Worm (Caenorhabditis elegans) whole organism, L4 larva: ENCODE measurements around the gene T04C10.3.
A peak's percentile ranks its signal among the peaks of the same experiment; 100 is the strongest.

Experiments used
- F26F4.8 ChIP-seq: fragments of 200-800 bp; sonication (Bioruptor generic); conservative IDR thresholded peaks from 2 replicates; pipeline ENCODE4 v1.3.6; 2022; ENCODE audit warnings: missing genetic modification characterization, missing compliant biosample characterization
- R02D3.7 ChIP-seq: fragments of 150-350 bp; sonication (generic microtip); optimal IDR thresholded peaks from 3 replicates; lab custom pipeline; 2014; ENCODE audit warnings: missing biosample characterization, missing genetic modification characterization
- T20F7.1 ChIP-seq: fragments of 200-800 bp; sonication (Bioruptor generic); optimal IDR thresholded peaks from 2 replicates; lab custom pipeline; 2018; ENCODE audit warnings: mild to moderate bottlenecking, missing genetic modification characterization, missing compliant biosample characterization
- Y48G9A.11 ChIP-seq: fragments of 200-800 bp; sonication (Bioruptor generic); IDR thresholded peaks from 2 replicates; pipeline ENCODE4 v1.3.6; 2022; ENCODE audit warnings: missing genetic modification reagents, missing genetic modification characterization, missing compliant biosample characterization
- Y5F2A.4 ChIP-seq: fragments of 200-800 bp; sonication (Bioruptor generic); optimal IDR thresholded peaks from 2 replicates; lab custom pipeline; 2018; ENCODE audit warnings: mild to moderate bottlenecking, missing genetic modification characterization, missing compliant biosample characterization
- Y75B8A.6 ChIP-seq: fragments of 200-800 bp; sonication (Bioruptor generic); IDR thresholded peaks from 2 replicates; pipeline ENCODE4 v1.3.6; 2022; ENCODE audit warnings: missing genetic modification reagents, missing genetic modification characterization, missing compliant biosample characterization
- ZK337.2 ChIP-seq: fragments of 200-800 bp; sonication (Bioruptor generic); IDR thresholded peaks from 2 replicates; pipeline ENCODE4 v1.3.6; 2022; ENCODE audit warnings: missing genetic modification reagents, missing genetic modification characterization, missing compliant biosample characterization
- ZK546.5 ChIP-seq, 2 experiments: sonication (generic microtip); optimal IDR thresholded peaks; 2 replicates each; lab custom pipeline; 2017; ENCODE audit warnings: missing biosample characterization in 2 of 2, missing genetic modification characterization in 2 of 2
- aha-1 ChIP-seq: fragments of 150-350 bp; peaks from one replicate; lab custom pipeline; 2014; ENCODE audit warnings: missing biosample characterization, missing genetic modification characterization
- attf-4 ChIP-seq: sonication (generic microtip); optimal IDR thresholded peaks from 3 replicates; lab custom pipeline; 2017; ENCODE audit warnings: missing biosample characterization, missing genetic modification characterization
- ceh-20 ChIP-seq: fragments of 200-800 bp; sonication (Bioruptor generic); IDR thresholded peaks from 2 replicates; pipeline ENCODE4 v1.3.6; 2022; ENCODE audit warnings: missing genetic modification reagents, missing genetic modification characterization, missing compliant biosample characterization
- ceh-28 ChIP-seq: fragments of 150-350 bp; optimal IDR thresholded peaks from 2 replicates; lab custom pipeline; 2014; ENCODE audit warnings: missing biosample characterization, missing genetic modification reagents, missing genetic modification characterization
- ceh-32 ChIP-seq: sonication (generic microtip); optimal IDR thresholded peaks from 2 replicates; lab custom pipeline; 2016; ENCODE audit warnings: mild to moderate bottlenecking, missing genetic modification characterization, missing compliant biosample characterization; ENCODE audit not compliant: poor library complexity
- ceh-44 ChIP-seq: fragments of 200-800 bp; sonication (Bioruptor generic); IDR thresholded peaks from 2 replicates; pipeline ENCODE4 v1.3.6; 2022; ENCODE audit warnings: missing genetic modification reagents, missing genetic modification characterization, missing compliant biosample characterization
- ceh-82 ChIP-seq: sonication (generic microtip); optimal IDR thresholded peaks from 2 replicates; lab custom pipeline; 2017; ENCODE audit warnings: missing biosample characterization, missing genetic modification characterization
- cey-2 ChIP-seq: sonication (generic microtip); optimal IDR thresholded peaks from 3 replicates; lab custom pipeline; 2017; ENCODE audit warnings: missing genetic modification characterization, mild to moderate bottlenecking, missing compliant biosample characterization, antibody characterized with exemption, borderline replicate concordance; ENCODE audit not compliant: insufficient read depth
- daf-16 ChIP-seq, 3 experiments: sonication (generic microtip); optimal IDR thresholded peaks; 2 replicates each; lab custom pipeline; 2016 to 2017; ENCODE audit warnings: missing genetic modification characterization in 3 of 3, missing genetic modification reagents in 3 of 3, mild to moderate bottlenecking in 2 of 3, missing compliant biosample characterization in 2 of 3, missing biosample characterization in 1 of 3, moderate library complexity in 1 of 3
- dmd-6 ChIP-seq: fragments of 200-800 bp; sonication (Bioruptor generic); IDR thresholded peaks from 2 replicates; pipeline ENCODE4 v1.3.6; 2022; ENCODE audit warnings: missing genetic modification reagents, missing genetic modification characterization, missing compliant biosample characterization
- dmd-8 ChIP-seq: fragments of 200-800 bp; sonication (Bioruptor generic); IDR thresholded peaks from 2 replicates; pipeline ENCODE4 v1.3.6; 2022; ENCODE audit warnings: missing genetic modification characterization, missing compliant biosample characterization
- dpl-1 ChIP-seq: fragments of 150-350 bp; optimal IDR thresholded peaks from 2 replicates; lab custom pipeline; 2014; ENCODE audit warnings: missing biosample characterization, missing genetic modification reagents, missing genetic modification characterization
- hlh-11 ChIP-seq: fragments of 200-800 bp; sonication (Bioruptor generic); optimal IDR thresholded peaks from 2 replicates; lab custom pipeline; 2018; ENCODE audit warnings: mild to moderate bottlenecking, missing genetic modification characterization, missing compliant biosample characterization
- hmg-1.1 ChIP-seq: fragments of 200-800 bp; sonication (Bioruptor generic); IDR thresholded peaks from 2 replicates; pipeline ENCODE4 v1.3.6; 2022; ENCODE audit warnings: missing genetic modification reagents, missing genetic modification characterization, missing compliant biosample characterization
- lin-15B ChIP-seq: fragments of 150-350 bp; sonication (generic microtip); optimal IDR thresholded peaks from 3 replicates; lab custom pipeline; 2014; ENCODE audit warnings: missing biosample characterization, missing genetic modification characterization
- lir-3 ChIP-seq: sonication (generic microtip); optimal IDR thresholded peaks from 2 replicates; lab custom pipeline; 2016; ENCODE audit warnings: mild to moderate bottlenecking, missing genetic modification characterization, missing compliant biosample characterization
- lsy-2 ChIP-seq, 2 experiments: fragments of 150-350 bp in 1 of 2; sonication (generic microtip) in 1 of 2; optimal IDR thresholded peaks; 2 replicates each; lab custom pipeline; 2014 to 2017; ENCODE audit warnings: missing biosample characterization in 2 of 2, missing genetic modification characterization in 2 of 2
- mdl-1 ChIP-seq, 2 experiments: fragments of 150-350 bp in 1 of 2; sonication (generic microtip) in 1 of 2; optimal IDR thresholded peaks; 2 replicates each; lab custom pipeline; 2014 to 2017; ENCODE audit warnings: missing biosample characterization in 2 of 2, missing genetic modification characterization in 2 of 2
- mdt-29 ChIP-seq: fragments of 200-800 bp; sonication (Bioruptor generic); IDR thresholded peaks from 2 replicates; pipeline ENCODE4 v1.3.6; 2022; ENCODE audit warnings: missing genetic modification reagents, missing genetic modification characterization, missing compliant biosample characterization
- mep-1 ChIP-seq: fragments of 150-350 bp; sonication (generic microtip); optimal IDR thresholded peaks from 3 replicates; lab custom pipeline; 2014; ENCODE audit warnings: missing biosample characterization, missing genetic modification characterization
- nhr-111 ChIP-seq: fragments of 200-800 bp; sonication (Bioruptor generic); optimal IDR thresholded peaks from 2 replicates; lab custom pipeline; 2018; ENCODE audit warnings: mild to moderate bottlenecking, missing genetic modification characterization, missing compliant biosample characterization
- nhr-28 ChIP-seq: fragments of 150-350 bp; optimal IDR thresholded peaks from 2 replicates; lab custom pipeline; 2014; ENCODE audit warnings: missing biosample characterization, missing genetic modification characterization
- nhr-42 ChIP-seq: fragments of 200-800 bp; sonication (Bioruptor generic); IDR thresholded peaks from 2 replicates; pipeline ENCODE4 v1.3.6; 2022; ENCODE audit warnings: missing genetic modification characterization, missing compliant biosample characterization
- pha-4 ChIP-seq, 2 experiments: fragments of 150-350 bp in 1 of 2; fragments of 200-800 bp in 1 of 2; sonication (Bioruptor generic) in 1 of 2; IDR thresholded peaks in 1 of 2; optimal IDR thresholded peaks in 1 of 2; 2 replicates each; pipeline versions ENCODE4 v1.3.6 to Lab custom; 2014 to 2022; ENCODE audit warnings: missing genetic modification characterization in 2 of 2, missing genetic modification reagents in 2 of 2, missing biosample characterization in 1 of 2, missing compliant biosample characterization in 1 of 2
- saeg-2 ChIP-seq: fragments of 200-800 bp; sonication (Bioruptor generic); IDR thresholded peaks from 2 replicates; pipeline ENCODE4 v1.3.6; 2022; ENCODE audit warnings: missing genetic modification reagents, missing genetic modification characterization, missing compliant biosample characterization
- set-16 ChIP-seq: fragments of 200-800 bp; sonication (Bioruptor generic); IDR thresholded peaks from 2 replicates; pipeline ENCODE4 v1.3.6; 2022; ENCODE audit warnings: missing genetic modification reagents, missing genetic modification characterization, missing compliant biosample characterization
- skn-1 ChIP-seq: fragments of 150-350 bp; optimal IDR thresholded peaks from 2 replicates; lab custom pipeline; 2014; ENCODE audit warnings: missing biosample characterization, missing genetic modification characterization
- snpc-4 ChIP-seq: fragments of 150-350 bp; optimal IDR thresholded peaks from 2 replicates; lab custom pipeline; 2014; ENCODE audit warnings: missing biosample characterization, missing genetic modification characterization
- tra-1 ChIP-seq: fragments of 200-800 bp; sonication (Bioruptor generic); IDR thresholded peaks from 2 replicates; pipeline ENCODE4 v1.3.6; 2022; ENCODE audit warnings: missing genetic modification reagents, missing genetic modification characterization, missing compliant biosample characterization
- unc-130 ChIP-seq: sonication (generic microtip); optimal IDR thresholded peaks from 2 replicates; lab custom pipeline; 2016; ENCODE audit warnings: missing genetic modification reagents, missing genetic modification characterization, missing compliant biosample characterization
- unc-62 ChIP-seq, 3 experiments: fragments of 150-350 bp in 1 of 3; sonication (generic microtip); optimal IDR thresholded peaks in 2 of 3; peaks in 1 of 3; 1 replicate in 1 of 3; 2 replicates in 2 of 3; lab custom pipeline; 2014 to 2017; ENCODE audit warnings: missing biosample characterization in 3 of 3, missing genetic modification characterization in 3 of 3, missing genetic modification reagents in 3 of 3, missing genotype in 1 of 3
- zfp-3 ChIP-seq: fragments of 200-800 bp; sonication (Bioruptor generic); conservative IDR thresholded peaks from 2 replicates; pipeline ENCODE4 v1.3.6; 2022; ENCODE audit warnings: missing genetic modification reagents, missing genetic modification characterization, missing compliant biosample characterization
- zip-2 ChIP-seq: fragments of 150-350 bp; optimal IDR thresholded peaks from 2 replicates; lab custom pipeline; 2014; ENCODE audit warnings: missing biosample characterization, missing genetic modification characterization

The T04C10.3 gene

ce11 chrX:14790320-14791048 lies 21.7 kb upstream of the T04C10.3 start, which contains the start of gene tatn-1 (continued):
- TF ChIP-seq T20F7.1 (GFP tag; lab: Kevin White, UChicago): peak; percentile 52
- no peak for TF ChIP-seq R02D3.7 (tag; lab: Kevin White, UChicago)
- no peak for TF ChIP-seq ZK546.5 (tag; optimal IDR thresholded peaks at IDR 0.05; lab: Kevin White, UChicago)
- TF ChIP-seq ceh-32 (tag; lab: Kevin White, UChicago): no peak
- no peak for TF ChIP-seq ceh-20 (GFP tag; lab: Robert Waterston, UW)
- TF ChIP-seq hmg-1.1 (GFP tag; lab: Robert Waterston, UW): peak; percentile 25; the same call in 1 of the 2 replicates
- TF ChIP-seq Y5F2A.4 (GFP tag; lab: Kevin White, UChicago): no peak
- no peak for TF ChIP-seq lir-3
- peak; percentile 83 for TF ChIP-seq nhr-28 (tag; lab: Kevin White, UChicago)
- no peak for TF ChIP-seq Y48G9A.11 (GFP tag; lab: Robert Waterston, UW)
- peak; percentile 85 for TF ChIP-seq tra-1
- TF ChIP-seq ceh-44 (GFP tag; lab: Robert Waterston, UW): no peak
- TF ChIP-seq ceh-82 (tag; lab: Kevin White, UChicago): no peak
- TF ChIP-seq pha-4 (GFP tag; IDR thresholded peaks at IDR 0.05; lab: Robert Waterston, UW): 0 out of 2 replicates have a peak, but pooled peaks have one; percentile 38
- no peak for TF ChIP-seq pha-4 (tag; optimal IDR thresholded peaks at IDR 0.05; lab: Kevin White, UChicago)

DNA sequence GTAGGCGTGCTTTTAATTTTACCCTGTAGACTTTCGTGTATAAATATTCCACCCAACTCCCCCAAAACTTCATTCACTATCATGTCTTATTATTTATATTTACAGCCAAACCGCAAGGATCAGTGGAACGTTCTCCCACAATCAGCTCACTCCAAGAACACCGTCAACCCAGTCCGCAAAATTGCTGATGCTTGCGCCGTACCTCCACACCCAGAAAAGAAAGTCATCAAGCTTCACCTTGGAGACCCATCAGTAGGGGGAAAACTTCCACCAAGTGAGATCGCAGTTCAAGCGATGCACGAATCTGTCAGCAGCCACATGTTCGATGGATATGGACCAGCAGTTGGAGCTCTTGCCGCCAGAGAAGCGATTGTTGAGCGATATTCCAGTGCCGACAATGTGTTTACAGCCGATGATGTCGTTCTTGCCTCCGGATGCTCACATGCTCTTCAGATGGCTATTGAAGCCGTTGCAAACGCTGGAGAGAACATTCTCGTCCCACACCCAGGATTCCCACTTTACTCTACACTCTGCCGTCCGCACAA lies 20.9 kb upstream of the T04C10.3 start:
- TF ChIP-seq set-16 (GFP tag; lab: Robert Waterston, UW) (peak; percentile 18; the same call in 1 of the 2 replicates), aha-1 (tag; lab: Kevin White, UChicago) (peak; percentile 19), T20F7.1 (GFP tag; lab: Kevin White, UChicago) (no peak), dmd-8 (GFP tag; lab: Robert Waterston, UW) (peak; percentile 50; the same call in 1 of the 2 replicates)

DNA sequence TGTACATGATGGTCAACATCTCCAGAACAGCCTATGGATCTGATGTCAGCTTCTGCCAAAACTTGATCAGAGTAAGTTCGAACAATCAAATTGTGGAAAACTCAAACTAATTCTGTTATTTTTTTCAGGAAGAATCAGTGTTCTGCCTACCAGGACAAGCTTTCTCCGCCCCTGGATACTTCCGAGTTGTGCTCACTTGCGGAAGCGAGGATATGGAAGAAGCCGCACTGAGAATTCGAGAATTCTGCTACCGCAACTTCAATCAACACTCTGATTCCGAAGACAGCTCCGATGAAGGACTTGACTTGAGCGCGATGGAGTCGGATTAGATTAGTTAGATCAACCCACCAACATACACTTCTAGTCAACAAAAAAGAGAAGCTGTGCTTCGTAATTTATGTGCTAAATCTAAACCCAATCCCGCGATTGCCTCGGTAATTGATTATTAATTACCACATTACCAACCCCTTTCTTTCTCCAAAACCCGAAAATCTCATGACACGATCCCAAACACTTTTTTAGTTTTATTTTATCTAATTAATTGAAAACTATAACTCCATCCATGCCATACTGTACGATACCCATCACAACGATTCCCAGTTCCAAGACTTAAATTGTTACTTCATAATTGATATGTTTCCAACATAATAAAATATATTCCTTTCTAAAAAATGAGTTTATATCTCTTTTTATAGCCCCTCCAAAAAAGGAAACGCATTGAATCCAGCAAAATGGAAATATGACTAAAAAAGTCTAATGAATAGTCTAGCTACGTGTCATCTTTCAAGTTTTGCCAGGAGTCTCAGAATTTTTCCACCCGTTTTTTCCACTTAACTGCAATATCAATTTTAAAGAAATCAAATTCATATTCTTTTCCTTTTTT lies 19.6 kb upstream of the T04C10.3 start:
- TF ChIP-seq skn-1 (no peak), dmd-6 (peak; percentile 10; the same call in 1 of the 2 replicates), ceh-28 (tag; lab: Kevin White, UChicago) (no peak), unc-130 (GFP tag; lab: Kevin White, UChicago) (no peak), set-16 (GFP tag; lab: Robert Waterston, UW) (no peak), ceh-32 (tag; lab: Kevin White, UChicago) (no peak), F26F4.8 (GFP tag; lab: Robert Waterston, UW) (no peak), dpl-1 (GFP tag; lab: Kevin White, UChicago) (no peak), snpc-4 (tag; lab: Kevin White, UChicago) (no peak), Y75B8A.6 (no peak), zip-2 (tag; lab: Kevin White, UChicago) (no peak), mep-1 (peak; percentile 7), attf-4 (tag; lab: Kevin White, UChicago) (no peak), saeg-2 (GFP tag; lab: Robert Waterston, UW) (no peak), lsy-2 (tag; optimal IDR thresholded peaks at IDR 0.05; lab: Kevin White, UChicago) (no peak), zfp-3 (peak; percentile 75; the same call in 1 of the 2 replicates), cey-2 (tag; lab: Kevin White, UChicago) (no peak), nhr-28 (tag; lab: Kevin White, UChicago) (peak; percentile 47), mdl-1 (tag; optimal IDR thresholded peaks at IDR 0.05; lab: Kevin White, UChicago) (no peak), daf-16 (GFP tag; optimal IDR thresholded peaks at IDR 0.05; lab: Kevin White, UChicago) (no peak), daf-16 (tag; optimal IDR thresholded peaks at IDR 0.05; lab: Kevin White, UChicago) (no peak), nhr-111 (GFP tag; lab: Kevin White, UChicago) (no peak), hlh-11 (tag; lab: Kevin White, UChicago) (no peak), ceh-20 (GFP tag; lab: Robert Waterston, UW) (no peak), mdt-29 (GFP tag; lab: Robert Waterston, UW) (no peak), unc-62 (GFP tag; optimal IDR thresholded peaks at IDR 0.05 in 1 of 2; lab: Kevin White, UChicago) (peak in 1 of 2 experiments; percentile 76), unc-62 (tag; optimal IDR thresholded peaks at IDR 0.05; lab: Kevin White, UChicago) (no peak), nhr-42 (GFP tag; lab: Robert Waterston, UW) (no peak), lin-15B (tag; lab: Kevin White, UChicago) (no peak), ZK337.2 (no peak)
